Worm (Caenorhabditis elegans): ENCODE data around the gene Y43F8A.2.

Gene Y43F8A.2

DNA sequence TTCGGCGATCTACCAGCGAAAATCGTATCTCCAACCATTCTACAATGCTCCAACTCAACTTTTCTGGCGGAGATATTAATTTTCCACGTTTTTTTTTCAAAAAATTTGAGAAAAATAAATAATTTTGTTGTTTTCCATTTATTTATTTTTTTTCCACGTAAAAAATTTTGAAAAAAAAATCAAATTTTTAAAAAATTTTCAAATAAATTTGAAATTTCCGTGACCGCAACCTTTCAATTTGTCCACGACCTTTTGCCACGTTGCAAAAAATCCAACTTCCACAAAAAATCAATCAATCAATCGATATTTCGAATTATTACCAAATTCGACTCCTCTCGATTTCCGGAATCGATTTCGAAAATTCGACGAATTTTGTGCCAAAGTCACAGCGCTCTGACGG is at the start of gene Y43F8A.2:
Y43F8A.2 (plus strand) TSS at position 301 of the 400 bp plus-strand sequence.
- TF ChIP-seq ceh-63 (GFP tag; optimal IDR thresholded peaks at IDR 0.05) (no peak), mab-9 (GFP tag; IDR thresholded peaks at IDR 0.05) (no peak), sup-37 (GFP tag; optimal IDR thresholded peaks at IDR 0.05) (no peak)

DNA sequence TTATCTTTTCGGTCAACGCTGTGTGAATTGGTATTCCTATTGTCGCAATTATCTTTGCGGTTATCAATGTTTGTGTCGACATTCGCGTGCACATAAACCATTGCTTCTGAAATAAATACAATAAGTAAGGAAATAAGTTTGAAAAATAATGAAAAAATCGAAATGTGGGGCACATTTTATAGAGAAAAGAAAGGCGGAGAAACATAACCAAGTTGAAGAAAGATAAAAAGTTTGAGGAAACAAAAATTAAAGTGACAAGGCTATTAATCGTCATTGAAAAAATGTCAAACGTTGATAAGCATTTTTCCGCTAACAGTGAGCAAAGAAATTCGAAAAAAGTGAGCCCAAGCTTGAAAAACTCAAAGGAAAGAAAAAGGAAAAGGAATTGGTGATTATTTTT is 49.0 kb upstream of the Y43F8A.2 start, which contains the start of gene C43D7.4:
C43D7.4 (minus strand) TSS at position 101 of the 400 bp plus-strand sequence.
- TF ChIP-seq efl-1 (optimal IDR thresholded peaks at IDR 0.05) (no peak), efl-1 (GFP tag; optimal IDR thresholded peaks at IDR 0.05 in 1 of 2) (no peak), skn-1 (tag; optimal IDR thresholded peaks at IDR 0.05) (no peak), lin-15B (tag; optimal IDR thresholded peaks at IDR 0.05) (no peak), ceh-88 (GFP tag; IDR thresholded peaks at IDR 0.05) (no peak), mef-2 (tag; optimal IDR thresholded peaks at IDR 0.05) (no peak), fos-1 (tag; optimal IDR thresholded peaks at IDR 0.05) (no peak), tbx-2 (tag; optimal IDR thresholded peaks at IDR 0.05) (no peak), lir-3 (tag; optimal IDR thresholded peaks at IDR 0.05; ENCODE audit: poor library complexity) (no peak), nhr-71 (tag; optimal IDR thresholded peaks at IDR 0.05) (no peak)

DNA sequence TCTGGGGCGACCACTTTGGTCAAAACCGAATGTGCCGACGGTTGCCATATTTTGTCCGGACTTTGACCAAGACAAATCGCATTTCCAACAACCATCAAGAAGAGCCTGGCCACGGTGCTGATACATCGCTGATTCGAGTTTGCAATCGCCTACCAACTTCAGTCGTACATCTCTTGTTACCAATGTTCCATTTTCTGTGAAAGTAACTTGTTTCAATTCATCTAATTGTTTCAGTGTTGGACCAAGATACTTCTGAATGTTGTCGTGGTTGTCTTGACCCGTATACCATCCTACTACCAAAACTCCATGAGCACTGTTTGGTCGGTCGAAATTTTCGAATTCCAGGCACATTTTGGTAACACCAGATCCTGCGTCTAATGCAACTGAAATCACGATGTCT is 45.9 kb upstream of the Y43F8A.2 start:
- TF ChIP-seq nhr-76 (tag; optimal IDR thresholded peaks at IDR 0.05) = no peak
- TF ChIP-seq efl-1 (optimal IDR thresholded peaks at IDR 0.05) = no peak
- TF ChIP-seq efl-1 (GFP tag; optimal IDR thresholded peaks at IDR 0.05 in 1 of 2) = peak in 1 of 2 experiments; percentile 75

- no peak for TF ChIP-seq nhr-28 (tag; optimal IDR thresholded peaks at IDR 0.05)
- peak; percentile 61 for TF ChIP-seq hlh-4 (tag; optimal IDR thresholded peaks at IDR 0.05)
Observed at ce11 chrV:19329263-19329662, 42.1 kb upstream of the Y43F8A.2 start, which contains the start of gene fbxb-65. Gene fbxb-65, plus strand, starts transcription at chrV:19329563.

DNA sequence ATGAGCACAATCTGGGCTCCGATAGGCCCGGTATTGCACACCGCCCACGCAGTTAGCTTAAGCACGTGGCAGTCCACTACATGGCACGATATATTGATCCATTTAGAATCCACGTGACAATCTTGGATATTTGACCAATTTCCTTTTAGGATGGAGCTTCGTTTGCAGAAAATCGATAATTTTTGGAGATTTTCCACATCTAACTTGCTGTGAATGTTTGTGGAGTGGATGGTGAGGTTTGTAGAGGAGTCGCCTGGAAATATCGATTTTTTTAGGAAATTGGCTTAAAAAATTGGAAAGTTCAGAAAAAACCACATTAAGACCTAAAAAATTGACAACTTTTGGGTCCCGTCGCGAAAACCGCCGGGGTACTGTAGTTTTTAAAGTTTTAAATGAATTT is 34.0 kb upstream of the Y43F8A.2 start:
- TF ChIP-seq elt-3 (tag; optimal IDR thresholded peaks at IDR 0.05) (no peak), tbx-2 (tag; optimal IDR thresholded peaks at IDR 0.05) (no peak), C16A3.4 (tag; optimal IDR thresholded peaks at IDR 0.05) (no peak), nhr-237 (tag; optimal IDR thresholded peaks at IDR 0.05) (no peak), nhr-12 (tag; optimal IDR thresholded peaks at IDR 0.05) (no peak), grh-1 (GFP tag; IDR thresholded peaks at IDR 0.05) (no peak), fos-1 (tag; optimal IDR thresholded peaks at IDR 0.05) (no peak), pag-3 (tag; optimal IDR thresholded peaks at IDR 0.05; ENCODE audit: borderline replicate concordance, insufficient read depth) (no peak), swsn-7 (tag; optimal IDR thresholded peaks at IDR 0.05) (no peak), nhr-84 (tag; optimal IDR thresholded peaks at IDR 0.05) (no peak)

- TF ChIP-seq sox-4 (tag; optimal IDR thresholded peaks at IDR 0.05) (no peak), hlh-4 (tag; optimal IDR thresholded peaks at IDR 0.05) (no peak), sup-37 (GFP tag; optimal IDR thresholded peaks at IDR 0.05) (no peak), elt-2 (tag; optimal IDR thresholded peaks at IDR 0.05) (no peak), pag-3 (tag; optimal IDR thresholded peaks at IDR 0.05; ENCODE audit: borderline replicate concordance, insufficient read depth) (peak; percentile 61), ceh-8 (GFP tag; optimal IDR thresholded peaks at IDR 0.05) (no peak), lin-14 (GFP tag; optimal IDR thresholded peaks at IDR 0.05) (peak; percentile 79), F16B12.6 (tag; optimal IDR thresholded peaks at IDR 0.05) (no peak), mep-1 (tag; optimal IDR thresholded peaks at IDR 0.05) (peak; percentile 29), unc-86 (tag; optimal IDR thresholded peaks at IDR 0.05) (no peak), aly-2 (tag; optimal IDR thresholded peaks at IDR 0.05) (no peak), dpl-1 (GFP tag; optimal IDR thresholded peaks at IDR 0.05) (peak in 2 of 3 experiments; percentile 41 to 53), mdl-1 (tag; optimal IDR thresholded peaks at IDR 0.05) (peak in 1 of 2 experiments; percentile 6), nhr-237 (tag; optimal IDR thresholded peaks at IDR 0.05) (no peak), nhr-20 (tag; optimal IDR thresholded peaks at IDR 0.05) (no peak), egl-13 (tag; optimal IDR thresholded peaks at IDR 0.05) (no peak), tlp-1 (tag; optimal IDR thresholded peaks at IDR 0.05) (no peak), efl-1 (optimal IDR thresholded peaks at IDR 0.05) (peak in 1 of 2 experiments; percentile 37), efl-1 (GFP tag; optimal IDR thresholded peaks at IDR 0.05 in 1 of 2) (peak; percentile 48 to 93), rnt-1 (tag; optimal IDR thresholded peaks at IDR 0.05) (peak; percentile 38), skn-1 (tag; optimal IDR thresholded peaks at IDR 0.05) (no peak), alr-1 (tag; optimal IDR thresholded peaks at IDR 0.05; ENCODE audit: borderline replicate concordance) (no peak), ztf-11 (tag; optimal IDR thresholded peaks at IDR 0.05) (no peak), jun-1 (tag; optimal IDR thresholded peaks at IDR 0.05) (no peak), nhr-84 (tag; optimal IDR thresholded peaks at IDR 0.05) (no peak)
Observed at ce11 chrV:19351944-19352343, 19.4 kb upstream of the Y43F8A.2 start.

Data from whole organism, L1 larva.